Worm (Caenorhabditis elegans) whole organism, L2 larva: ENCODE measurements around the gene algn-13.

Experiments
- C34F6.9 ChIP-seq: fragments of 150-350 bp; optimal IDR thresholded peaks from 2 replicates; lab custom pipeline; 2014; ENCODE audit warnings: missing biosample characterization, missing genetic modification characterization
- F13H6.1 ChIP-seq: sonication (generic microtip); optimal IDR thresholded peaks from 2 replicates; lab custom pipeline; 2016; ENCODE audit warnings: missing genetic modification characterization, missing compliant biosample characterization
- Y55F3AM.14 ChIP-seq: fragments of 200-800 bp; sonication (Bioruptor generic); optimal IDR thresholded peaks from 2 replicates; lab custom pipeline; 2018; ENCODE audit warnings: mild to moderate bottlenecking, missing genetic modification characterization, missing compliant biosample characterization
- alr-1 ChIP-seq: fragments of 150-350 bp; optimal IDR thresholded peaks from 2 replicates; lab custom pipeline; 2014; ENCODE audit warnings: missing biosample characterization, missing genetic modification characterization
- aly-2 ChIP-seq: fragments of 150-350 bp; optimal IDR thresholded peaks from 2 replicates; lab custom pipeline; 2014; ENCODE audit warnings: missing biosample characterization, missing genetic modification characterization
- ceh-16 ChIP-seq: fragments of 150-350 bp; optimal IDR thresholded peaks from 2 replicates; lab custom pipeline; 2014; ENCODE audit warnings: missing biosample characterization, missing genetic modification characterization
- ceh-82 ChIP-seq: fragments of 150-350 bp; optimal IDR thresholded peaks from 2 replicates; lab custom pipeline; 2014; ENCODE audit warnings: missing biosample characterization, missing genetic modification characterization
- crh-2 ChIP-seq: sonication (generic microtip); optimal IDR thresholded peaks from 2 replicates; lab custom pipeline; 2017; ENCODE audit warnings: missing biosample characterization, missing genetic modification characterization
- dmd-4 ChIP-seq: sonication (generic microtip); optimal IDR thresholded peaks from 2 replicates; lab custom pipeline; 2017; ENCODE audit warnings: missing biosample characterization, missing genetic modification characterization
- egl-27 ChIP-seq: sonication (generic microtip); optimal IDR thresholded peaks from 3 replicates; lab custom pipeline; 2017; ENCODE audit warnings: missing biosample characterization, missing genetic modification reagents, missing genetic modification characterization
- fos-1 ChIP-seq: fragments of 150-350 bp; optimal IDR thresholded peaks from 2 replicates; lab custom pipeline; 2014; ENCODE audit warnings: missing biosample characterization, missing genetic modification characterization
- gmeb-1 ChIP-seq: fragments of 150-350 bp; optimal IDR thresholded peaks from 2 replicates; lab custom pipeline; 2014; ENCODE audit warnings: missing biosample characterization, missing genetic modification characterization
- lin-11 ChIP-seq: fragments of 150-350 bp; sonication (generic microtip); optimal IDR thresholded peaks from 2 replicates; lab custom pipeline; 2014; ENCODE audit warnings: missing biosample characterization, missing genetic modification characterization, inconsistent platforms, mixed read lengths
- lin-13 ChIP-seq: fragments of 150-350 bp; optimal IDR thresholded peaks from 2 replicates; lab custom pipeline; 2014; ENCODE audit warnings: missing biosample characterization, missing genetic modification reagents, missing genetic modification characterization
- nhr-10 ChIP-seq: sonication (generic microtip); optimal IDR thresholded peaks from 2 replicates; lab custom pipeline; 2017; ENCODE audit warnings: missing biosample characterization, missing genetic modification characterization
- nhr-129 ChIP-seq: fragments of 150-350 bp; optimal IDR thresholded peaks from 2 replicates; lab custom pipeline; 2014; ENCODE audit warnings: missing biosample characterization, missing genetic modification characterization
- nhr-21 ChIP-seq: fragments of 150-350 bp; optimal IDR thresholded peaks from 2 replicates; lab custom pipeline; 2014; ENCODE audit warnings: missing biosample characterization, missing genetic modification characterization
- nhr-237 ChIP-seq: fragments of 150-350 bp; optimal IDR thresholded peaks from 2 replicates; lab custom pipeline; 2014; ENCODE audit warnings: missing biosample characterization, missing genetic modification characterization
- nhr-6 ChIP-seq: fragments of 150-350 bp; optimal IDR thresholded peaks from 2 replicates; lab custom pipeline; 2014; ENCODE audit warnings: missing biosample characterization, missing genetic modification characterization
- nhr-77 ChIP-seq: fragments of 150-350 bp; optimal IDR thresholded peaks from 2 replicates; lab custom pipeline; 2014; ENCODE audit warnings: missing biosample characterization, missing genetic modification characterization
- skn-1 ChIP-seq: sonication (generic microtip); optimal IDR thresholded peaks from 2 replicates; lab custom pipeline; 2017; ENCODE audit warnings: missing biosample characterization, missing genetic modification characterization
- sma-9 ChIP-seq, 2 experiments: fragments of 150-350 bp in 1 of 2; sonication (generic microtip) in 1 of 2; optimal IDR thresholded peaks; 2 replicates each; lab custom pipeline; 2014 to 2016; ENCODE audit warnings: missing genetic modification characterization in 2 of 2, mild to moderate bottlenecking in 1 of 2, missing biosample characterization in 1 of 2, missing compliant biosample characterization in 1 of 2, missing genetic modification reagents in 1 of 2, moderate library complexity in 1 of 2
- zag-1 ChIP-seq: fragments of 150-350 bp; optimal IDR thresholded peaks from 2 replicates; lab custom pipeline; 2014; ENCODE audit warnings: missing biosample characterization, missing genetic modification characterization

algn-13 gene

ce11 chrV:13918341-13918740 lies 43.4 kb downstream of the algn-13 start, which contains the start of gene str-250:
Gene str-250, plus strand, starts transcription at chrV:13918641.
- TF ChIP-seq egl-27 (tag; lab: Kevin White, UChicago) (no peak), C34F6.9 (tag; lab: Kevin White, UChicago) (no peak), Y55F3AM.14 (no peak), zag-1 (tag; lab: Kevin White, UChicago) (no peak), nhr-10 (tag; lab: Kevin White, UChicago) (no peak), skn-1 (tag; lab: Kevin White, UChicago) (no peak), F13H6.1 (tag; lab: Kevin White, UChicago) (no peak), nhr-6 (tag; lab: Kevin White, UChicago) (no peak), sma-9 (GFP tag; optimal IDR thresholded peaks at IDR 0.05; lab: Kevin White, UChicago) (no peak), sma-9 (tag; optimal IDR thresholded peaks at IDR 0.05; lab: Kevin White, UChicago) (no peak), ceh-16 (tag; lab: Kevin White, UChicago) (no peak), fos-1 (tag; lab: Kevin White, UChicago) (no peak), alr-1 (no peak)

ce11 chrV:13916196-13916595 lies 45.6 kb downstream of the algn-13 start, which contains the start of gene str-252:
Gene str-252, plus strand, starts transcription at chrV:13916496.
- TF ChIP-seq nhr-129 (tag; lab: Kevin White, UChicago) (no peak), aly-2 (tag; lab: Kevin White, UChicago) (no peak), crh-2 (no peak), ceh-82 (tag; lab: Kevin White, UChicago) (no peak), dmd-4 (tag; lab: Kevin White, UChicago) (no peak), lin-13 (GFP tag; lab: Kevin White, UChicago) (no peak), F13H6.1 (tag; lab: Kevin White, UChicago) (no peak), skn-1 (tag; lab: Kevin White, UChicago) (no peak), nhr-77 (no peak), gmeb-1 (tag; lab: Kevin White, UChicago) (no peak), C34F6.9 (tag; lab: Kevin White, UChicago) (no peak)

ce11 chrV:13915390-13915789 lies 46.4 kb downstream of the algn-13 start, which contains the start of gene gcy-32:
Gene gcy-32, minus strand, starts transcription at chrV:13915490.
- TF ChIP-seq lin-11 (tag; lab: Kevin White, UChicago) (no peak), nhr-237 (tag; lab: Kevin White, UChicago) (no peak), skn-1 (tag; lab: Kevin White, UChicago) (no peak), nhr-21 (tag; lab: Kevin White, UChicago) (no peak)
